Worm (Caenorhabditis elegans) whole organism, late embryonic: ENCODE measurements around the gene F59B10.4.

Experiments
- C38D4.7 ChIP-seq: fragments of 200-800 bp; sonication (Bioruptor generic); optimal IDR thresholded peaks from 2 replicates; lab custom pipeline; 2018; ENCODE audit warnings: mild to moderate bottlenecking, missing genetic modification characterization, moderate library complexity, missing compliant biosample characterization
- F13H6.1 ChIP-seq: sonication (generic microtip); optimal IDR thresholded peaks from 2 replicates; lab custom pipeline; 2016; ENCODE audit warnings: missing genetic modification characterization, missing compliant biosample characterization
- K02D7.2 ChIP-seq: sonication (generic microtip); optimal IDR thresholded peaks from 2 replicates; lab custom pipeline; 2017; ENCODE audit warnings: mild to moderate bottlenecking, missing genetic modification characterization, missing compliant biosample characterization
- K09A11.1 ChIP-seq: sonication (generic microtip); optimal IDR thresholded peaks from 2 replicates; lab custom pipeline; 2017; ENCODE audit warnings: antibody characterized with exemption, mild to moderate bottlenecking, missing genetic modification characterization, missing compliant biosample characterization; ENCODE audit not compliant: insufficient read depth
- Y22D7AL.16 ChIP-seq: sonication (generic microtip); optimal IDR thresholded peaks from 2 replicates; lab custom pipeline; 2016; ENCODE audit warnings: missing genetic modification characterization, missing compliant biosample characterization
- ahr-1 ChIP-seq: sonication (generic microtip); optimal IDR thresholded peaks from 2 replicates; lab custom pipeline; 2016; ENCODE audit warnings: missing genetic modification characterization, missing compliant biosample characterization
- ama-1 ChIP-seq: fragments of 150-350 bp; optimal IDR thresholded peaks from 2 replicates; lab custom pipeline; 2014
- ceh-14 ChIP-seq: sonication (generic microtip); optimal IDR thresholded peaks from 2 replicates; lab custom pipeline; 2016; ENCODE audit warnings: missing genotype, missing genetic modification characterization, missing compliant biosample characterization
- ceh-18 ChIP-seq: sonication (generic microtip); optimal IDR thresholded peaks from 2 replicates; lab custom pipeline; 2016; ENCODE audit warnings: missing genetic modification characterization, missing compliant biosample characterization
- ceh-19 ChIP-seq: fragments of 200-800 bp; sonication (Bioruptor generic); optimal IDR thresholded peaks from 2 replicates; lab custom pipeline; 2018; ENCODE audit warnings: mild to moderate bottlenecking, missing genetic modification characterization, missing compliant biosample characterization
- ceh-2 ChIP-seq: sonication (generic microtip); optimal IDR thresholded peaks from 2 replicates; lab custom pipeline; 2016; ENCODE audit warnings: missing genotype, missing genetic modification characterization, missing compliant biosample characterization
- ceh-22 ChIP-seq: sonication (generic microtip); optimal IDR thresholded peaks from 2 replicates; lab custom pipeline; 2017; ENCODE audit warnings: missing biosample characterization, missing genetic modification characterization
- ceh-30 ChIP-seq: fragments of 150-350 bp; optimal IDR thresholded peaks from 2 replicates; lab custom pipeline; 2014; ENCODE audit warnings: missing biosample characterization, missing genetic modification characterization
- ceh-48 ChIP-seq: sonication (generic microtip); optimal IDR thresholded peaks from 2 replicates; lab custom pipeline; 2016; ENCODE audit warnings: missing genetic modification characterization, inconsistent platforms, missing compliant biosample characterization
- dmd-4 ChIP-seq: sonication (generic microtip); optimal IDR thresholded peaks from 2 replicates; lab custom pipeline; 2016; ENCODE audit warnings: borderline replicate concordance, missing genetic modification characterization, missing compliant biosample characterization
- elt-2 ChIP-seq: sonication (generic microtip); optimal IDR thresholded peaks from 2 replicates; lab custom pipeline; 2016; ENCODE audit warnings: missing genetic modification reagents, missing genetic modification characterization, missing compliant biosample characterization
- elt-4 ChIP-seq: sonication (generic microtip); optimal IDR thresholded peaks from 2 replicates; lab custom pipeline; 2016; ENCODE audit warnings: missing genetic modification characterization, missing compliant biosample characterization
- fax-1 ChIP-seq: sonication (generic microtip); optimal IDR thresholded peaks from 2 replicates; lab custom pipeline; 2016; ENCODE audit warnings: missing genotype, missing genetic modification characterization, missing compliant biosample characterization
- fkh-6 ChIP-seq: sonication (generic microtip); optimal IDR thresholded peaks from 2 replicates; lab custom pipeline; 2016; ENCODE audit warnings: missing genetic modification characterization, missing compliant biosample characterization
- gmeb-2 ChIP-seq: sonication (generic microtip); optimal IDR thresholded peaks from 2 replicates; lab custom pipeline; 2016; ENCODE audit warnings: missing genetic modification characterization, inconsistent platforms, missing compliant biosample characterization
- lim-6 ChIP-seq: sonication (generic microtip); optimal IDR thresholded peaks from 2 replicates; lab custom pipeline; 2016; ENCODE audit warnings: missing genetic modification characterization, missing compliant biosample characterization
- lin-11 ChIP-seq: fragments of 200-800 bp; sonication (Bioruptor generic); optimal IDR thresholded peaks from 2 replicates; lab custom pipeline; 2018; ENCODE audit warnings: mild to moderate bottlenecking, missing genetic modification characterization, missing compliant biosample characterization
- nfya-1 ChIP-seq: sonication (generic microtip); optimal IDR thresholded peaks from 2 replicates; lab custom pipeline; 2017; ENCODE audit warnings: missing genetic modification characterization, mild to moderate bottlenecking, missing compliant biosample characterization, antibody characterized with exemption, moderate library complexity
- nhr-11 ChIP-seq: fragments of 150-350 bp; optimal IDR thresholded peaks from 2 replicates; lab custom pipeline; 2014; ENCODE audit warnings: missing biosample characterization, missing genetic modification characterization
- nhr-232 ChIP-seq: sonication (generic microtip); optimal IDR thresholded peaks from 2 replicates; lab custom pipeline; 2016; ENCODE audit warnings: missing genetic modification characterization, missing compliant biosample characterization
- npax-4 ChIP-seq: sonication (generic microtip); optimal IDR thresholded peaks from 2 replicates; lab custom pipeline; 2016; ENCODE audit warnings: missing genetic modification characterization, missing compliant biosample characterization
- pag-3 ChIP-seq: sonication (generic microtip); optimal IDR thresholded peaks from 2 replicates; lab custom pipeline; 2016; ENCODE audit warnings: missing compliant biosample characterization, missing genetic modification characterization, borderline replicate concordance
- pat-9 ChIP-seq: fragments of 200-800 bp; sonication (Bioruptor generic); optimal IDR thresholded peaks from 2 replicates; lab custom pipeline; 2018; ENCODE audit warnings: mild to moderate bottlenecking, missing genetic modification characterization, moderate library complexity, missing compliant biosample characterization
- pax-1 ChIP-seq: fragments of 150-350 bp; optimal IDR thresholded peaks from 2 replicates; lab custom pipeline; 2014; ENCODE audit warnings: missing biosample characterization, missing genetic modification characterization
- pha-2 ChIP-seq: sonication (generic microtip); optimal IDR thresholded peaks from 2 replicates; lab custom pipeline; 2017; ENCODE audit warnings: mild to moderate bottlenecking, missing genetic modification characterization, missing compliant biosample characterization
- pha-4 ChIP-seq: fragments of 150-350 bp; optimal IDR thresholded peaks from 2 replicates; lab custom pipeline; 2018; ENCODE audit warnings: missing biosample characterization, missing genetic modification reagents, missing genetic modification characterization
- pqm-1 ChIP-seq: sonication (generic microtip); optimal IDR thresholded peaks from 2 replicates; lab custom pipeline; 2016; ENCODE audit warnings: missing genetic modification characterization, missing compliant biosample characterization
- pros-1 ChIP-seq: fragments of 150-350 bp; optimal IDR thresholded peaks from 2 replicates; lab custom pipeline; 2014; ENCODE audit warnings: missing biosample characterization, missing genetic modification reagents, missing genetic modification characterization
- ref-2 ChIP-seq: sonication (generic microtip); optimal IDR thresholded peaks from 2 replicates; lab custom pipeline; 2016; ENCODE audit warnings: missing genetic modification characterization, missing compliant biosample characterization
- sdc-2 ChIP-seq: sonication (generic microtip); optimal IDR thresholded peaks from 2 replicates; lab custom pipeline; 2016; ENCODE audit warnings: missing genotype, missing genetic modification characterization, missing compliant biosample characterization
- sox-2 ChIP-seq: fragments of 200-800 bp; sonication (Bioruptor generic); IDR thresholded peaks from 2 replicates; pipeline ENCODE4 v1.3.6; 2022; ENCODE audit warnings: missing genetic modification reagents, missing genetic modification characterization, missing compliant biosample characterization
- sox-4 ChIP-seq: sonication (generic microtip); optimal IDR thresholded peaks from 2 replicates; lab custom pipeline; 2017; ENCODE audit warnings: mild to moderate bottlenecking, missing genetic modification characterization, inconsistent platforms, missing compliant biosample characterization
- tbx-7 ChIP-seq: sonication (generic microtip); optimal IDR thresholded peaks from 2 replicates; lab custom pipeline; 2016; ENCODE audit warnings: missing genotype, missing genetic modification characterization, missing compliant biosample characterization
- ttx-3 ChIP-seq: sonication (generic microtip); optimal IDR thresholded peaks from 2 replicates; lab custom pipeline; 2016; ENCODE audit warnings: missing genetic modification reagents, missing genetic modification characterization, missing compliant biosample characterization
- unc-86 ChIP-seq: sonication (generic microtip); optimal IDR thresholded peaks from 2 replicates; lab custom pipeline; 2016; ENCODE audit warnings: missing genetic modification characterization, missing compliant biosample characterization
- ztf-16 ChIP-seq: sonication (generic microtip); optimal IDR thresholded peaks from 2 replicates; lab custom pipeline; 2017; ENCODE audit warnings: missing genetic modification characterization, missing compliant biosample characterization

F59B10.4 gene

ce11 chrII:10545924-10546783 is 27.2 kb upstream of the F59B10.4 start:
- no peak for TF ChIP-seq lin-11
- no peak for TF ChIP-seq C38D4.7 (GFP tag; lab: Kevin White, UChicago)
- no peak for TF ChIP-seq npax-4 (tag; lab: Kevin White, UChicago)
- TF ChIP-seq Y22D7AL.16 = no peak
- TF ChIP-seq ama-1 = no peak
- no peak for TF ChIP-seq ref-2 (tag; lab: Kevin White, UChicago)
- TF ChIP-seq fkh-6 (tag; lab: Kevin White, UChicago) = no peak
- TF ChIP-seq K02D7.2 = no peak
- TF ChIP-seq ceh-48 = no peak
- no peak for TF ChIP-seq sdc-2 (tag; lab: Kevin White, UChicago)
- TF ChIP-seq pros-1 = no peak
- no peak for TF ChIP-seq pqm-1
- no peak for TF ChIP-seq pax-1 (tag; lab: Kevin White, UChicago)
- TF ChIP-seq unc-86 = no peak
- no peak for TF ChIP-seq pha-2 (tag; lab: Kevin White, UChicago)
- no peak for TF ChIP-seq pag-3 (tag; lab: Kevin White, UChicago)
- TF ChIP-seq ceh-19 (GFP tag; lab: Kevin White, UChicago) = no peak
- TF ChIP-seq K09A11.1 (tag; lab: Kevin White, UChicago) = no peak

ce11 chrII:10545213-10545612 is 26.3 kb upstream of the F59B10.4 start:
- TF ChIP-seq Y22D7AL.16 = no peak
- no peak for TF ChIP-seq ref-2 (tag; lab: Kevin White, UChicago)
- TF ChIP-seq nhr-232 (tag; lab: Kevin White, UChicago) = peak; percentile 0
- TF ChIP-seq pat-9 (tag; lab: Kevin White, UChicago) = peak; percentile 15
- no peak for TF ChIP-seq nfya-1
- no peak for TF ChIP-seq sox-4 (tag; lab: Kevin White, UChicago)

ce11 chrII:10544374-10544908 is 25.5 kb upstream of the F59B10.4 start:
- TF ChIP-seq tbx-7 (tag; lab: Kevin White, UChicago) = no peak
- no peak for TF ChIP-seq Y22D7AL.16
- no peak for TF ChIP-seq npax-4 (tag; lab: Kevin White, UChicago)
- TF ChIP-seq ceh-19 (GFP tag; lab: Kevin White, UChicago) = no peak
- TF ChIP-seq lim-6 = no peak
- no peak for TF ChIP-seq pha-4 (tag; lab: Kevin White, UChicago)
- TF ChIP-seq nfya-1 = no peak
- TF ChIP-seq ceh-30 (tag; lab: Kevin White, UChicago) = no peak
- TF ChIP-seq C38D4.7 (GFP tag; lab: Kevin White, UChicago) = no peak

DNA sequence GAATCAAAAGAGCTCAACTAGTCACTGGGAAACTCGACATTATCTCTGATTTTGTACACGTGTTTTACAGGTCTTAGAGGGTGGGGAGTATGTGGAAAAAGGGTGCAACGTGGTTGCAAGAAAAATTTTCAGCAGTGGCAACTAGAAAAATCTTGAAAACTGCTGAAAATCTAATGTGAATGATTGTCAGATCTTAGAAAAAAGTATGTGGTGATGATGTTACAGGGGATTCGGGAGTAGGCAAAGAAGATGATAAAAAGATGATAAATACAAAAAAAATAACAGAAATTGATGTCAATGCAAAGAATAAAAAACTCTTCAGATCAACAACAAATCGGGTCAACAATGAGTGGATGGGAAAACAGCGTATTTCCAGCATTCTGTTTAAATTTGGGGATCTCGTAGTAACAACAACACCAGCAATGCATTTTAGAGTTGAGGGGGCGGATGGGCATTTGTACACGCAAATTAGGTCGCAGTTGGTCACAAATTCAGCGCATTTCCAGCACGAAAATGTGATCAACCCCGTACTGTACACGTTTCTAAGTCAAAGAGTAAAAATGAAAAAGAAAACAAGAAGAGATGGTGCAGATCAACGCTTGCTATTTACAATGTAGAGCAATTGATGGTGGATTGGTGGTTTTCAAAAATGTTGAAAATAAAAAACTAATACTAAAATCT is 24.7 kb upstream of the F59B10.4 start:
- no peak for TF ChIP-seq K02D7.2
- peak; percentile 1 for TF ChIP-seq nhr-11 (tag; lab: Kevin White, UChicago)
- no peak for TF ChIP-seq ztf-16 (tag; lab: Kevin White, UChicago)
- no peak for TF ChIP-seq ceh-18
- no peak for TF ChIP-seq ahr-1 (tag; lab: Kevin White, UChicago)

DNA sequence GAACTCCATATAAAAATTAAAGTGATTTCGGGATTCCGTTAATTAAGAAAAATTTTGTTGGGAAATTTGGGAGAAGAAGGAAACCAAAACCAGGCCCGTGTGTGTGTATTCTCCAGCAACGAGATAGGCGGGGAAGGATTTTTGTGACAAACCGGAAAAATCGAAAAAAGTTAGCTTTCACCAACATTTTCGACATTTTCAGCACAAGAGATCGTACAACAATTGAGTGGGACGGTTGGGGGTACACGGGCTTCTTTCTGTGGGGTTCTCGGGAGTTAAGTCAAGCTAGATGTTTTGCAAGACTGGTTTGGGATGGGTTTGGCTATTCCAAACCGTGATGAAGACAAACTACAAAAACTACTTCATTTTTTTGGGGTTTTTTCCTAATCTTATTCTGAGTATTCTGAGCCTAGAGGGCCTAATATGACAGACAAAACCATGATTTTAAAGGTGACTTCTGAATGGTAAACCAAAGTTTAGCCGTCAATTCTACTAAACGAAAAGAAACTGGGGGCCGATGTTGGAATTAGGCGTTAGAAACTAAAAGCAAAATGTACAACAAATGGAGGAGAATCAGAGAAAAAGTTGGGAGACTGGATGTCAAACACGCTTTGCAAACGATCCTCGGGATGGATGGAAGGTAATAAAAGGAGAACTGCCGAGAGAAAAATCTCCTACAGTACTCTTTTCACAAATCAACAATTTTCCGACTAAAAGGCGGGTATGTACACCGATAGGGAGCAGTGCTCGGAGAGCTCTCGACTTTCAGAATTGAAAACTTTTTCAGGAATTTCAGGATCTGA is 23.9 kb upstream of the F59B10.4 start:
- TF ChIP-seq ceh-48 = no peak
- TF ChIP-seq dmd-4 (tag; lab: Kevin White, UChicago) = no peak
- no peak for TF ChIP-seq K02D7.2
- TF ChIP-seq F13H6.1 (tag; lab: Kevin White, UChicago) = no peak
- no peak for TF ChIP-seq ceh-19 (GFP tag; lab: Kevin White, UChicago)
- no peak for TF ChIP-seq gmeb-2 (tag; lab: Kevin White, UChicago)
- TF ChIP-seq pax-1 (tag; lab: Kevin White, UChicago) = no peak
- no peak for TF ChIP-seq ceh-2 (tag; lab: Kevin White, UChicago)
- TF ChIP-seq ceh-22 (tag; lab: Kevin White, UChicago) = no peak
- TF ChIP-seq sox-4 (tag; lab: Kevin White, UChicago) = no peak
- TF ChIP-seq Y22D7AL.16 = no peak
- TF ChIP-seq elt-4 (tag; lab: Kevin White, UChicago) = no peak
- TF ChIP-seq elt-2 = no peak
- no peak for TF ChIP-seq ceh-14 (tag; lab: Kevin White, UChicago)
- TF ChIP-seq ttx-3 (tag; lab: Kevin White, UChicago) = no peak
- TF ChIP-seq fax-1 = no peak
- no peak for TF ChIP-seq sox-2 (GFP tag; lab: Robert Waterston, UW)
